Worm (Caenorhabditis elegans) whole organism, late embryonic: ENCODE data around the gene R03H10.6.
A peak's percentile ranks its signal among the peaks of the same experiment; 100 is the strongest.

Experiments used
- C08G9.2 ChIP-seq: sonication (generic microtip); optimal IDR thresholded peaks from 2 replicates; lab custom pipeline; 2016; ENCODE audit warnings: mild to moderate bottlenecking, missing genetic modification characterization, moderate library complexity, missing compliant biosample characterization
- F13H6.1 ChIP-seq: sonication (generic microtip); optimal IDR thresholded peaks from 2 replicates; lab custom pipeline; 2016; ENCODE audit warnings: missing genetic modification characterization, missing compliant biosample characterization
- K02D7.2 ChIP-seq: sonication (generic microtip); optimal IDR thresholded peaks from 2 replicates; lab custom pipeline; 2017; ENCODE audit warnings: mild to moderate bottlenecking, missing genetic modification characterization, missing compliant biosample characterization
- ceh-14 ChIP-seq: sonication (generic microtip); optimal IDR thresholded peaks from 2 replicates; lab custom pipeline; 2016; ENCODE audit warnings: missing genotype, missing genetic modification characterization, missing compliant biosample characterization
- ceh-18 ChIP-seq: sonication (generic microtip); optimal IDR thresholded peaks from 2 replicates; lab custom pipeline; 2016; ENCODE audit warnings: missing genetic modification characterization, missing compliant biosample characterization
- ceh-31 ChIP-seq: sonication (generic microtip); optimal IDR thresholded peaks from 2 replicates; lab custom pipeline; 2016; ENCODE audit warnings: missing genetic modification characterization, missing compliant biosample characterization
- ceh-34 ChIP-seq: sonication (generic microtip); optimal IDR thresholded peaks from 2 replicates; lab custom pipeline; 2016; ENCODE audit warnings: mild to moderate bottlenecking, missing genetic modification characterization, missing compliant biosample characterization
- ceh-45 ChIP-seq: fragments of 200-800 bp; sonication (Bioruptor generic); IDR thresholded peaks from 2 replicates; pipeline ENCODE4 v1.3.6; 2022; ENCODE audit warnings: missing genetic modification reagents, missing genetic modification characterization, missing compliant biosample characterization
- ceh-48 ChIP-seq: sonication (generic microtip); optimal IDR thresholded peaks from 2 replicates; lab custom pipeline; 2016; ENCODE audit warnings: missing genetic modification characterization, inconsistent platforms, missing compliant biosample characterization
- ceh-9 ChIP-seq: sonication (generic microtip); optimal IDR thresholded peaks from 2 replicates; lab custom pipeline; 2016; ENCODE audit warnings: mild to moderate bottlenecking, missing genetic modification characterization, inconsistent platforms, missing compliant biosample characterization
- dve-1 ChIP-seq: sonication (generic microtip); optimal IDR thresholded peaks from 2 replicates; lab custom pipeline; 2017; ENCODE audit warnings: antibody characterized with exemption, mild to moderate bottlenecking, missing genetic modification characterization, missing compliant biosample characterization
- elt-2 ChIP-seq: sonication (generic microtip); optimal IDR thresholded peaks from 2 replicates; lab custom pipeline; 2016; ENCODE audit warnings: missing genetic modification reagents, missing genetic modification characterization, missing compliant biosample characterization
- elt-4 ChIP-seq: sonication (generic microtip); optimal IDR thresholded peaks from 2 replicates; lab custom pipeline; 2016; ENCODE audit warnings: missing genetic modification characterization, missing compliant biosample characterization
- eyg-1 ChIP-seq: sonication (generic microtip); optimal IDR thresholded peaks from 2 replicates; lab custom pipeline; 2016; ENCODE audit warnings: missing genotype, missing genetic modification characterization, missing compliant biosample characterization
- fkh-6 ChIP-seq: sonication (generic microtip); optimal IDR thresholded peaks from 2 replicates; lab custom pipeline; 2016; ENCODE audit warnings: missing genetic modification characterization, missing compliant biosample characterization
- gmeb-2 ChIP-seq: sonication (generic microtip); optimal IDR thresholded peaks from 2 replicates; lab custom pipeline; 2016; ENCODE audit warnings: missing genetic modification characterization, inconsistent platforms, missing compliant biosample characterization
- hlh-30 ChIP-seq: sonication (generic microtip); optimal IDR thresholded peaks from 2 replicates; lab custom pipeline; 2017; ENCODE audit warnings: antibody characterized with exemption, missing genetic modification characterization, missing compliant biosample characterization; ENCODE audit not compliant: insufficient read depth
- hlh-6 ChIP-seq: sonication (generic microtip); optimal IDR thresholded peaks from 2 replicates; lab custom pipeline; 2016; ENCODE audit warnings: missing genotype, missing genetic modification characterization, missing compliant biosample characterization
- hlh-8 ChIP-seq: sonication (generic microtip); optimal IDR thresholded peaks from 2 replicates; lab custom pipeline; 2016; ENCODE audit warnings: missing genotype, missing genetic modification characterization, missing compliant biosample characterization
- lim-6 ChIP-seq: sonication (generic microtip); optimal IDR thresholded peaks from 2 replicates; lab custom pipeline; 2016; ENCODE audit warnings: missing genetic modification characterization, missing compliant biosample characterization
- lin-11 ChIP-seq: fragments of 200-800 bp; sonication (Bioruptor generic); optimal IDR thresholded peaks from 2 replicates; lab custom pipeline; 2018; ENCODE audit warnings: mild to moderate bottlenecking, missing genetic modification characterization, missing compliant biosample characterization
- nfya-1 ChIP-seq: sonication (generic microtip); optimal IDR thresholded peaks from 2 replicates; lab custom pipeline; 2017; ENCODE audit warnings: missing genetic modification characterization, mild to moderate bottlenecking, missing compliant biosample characterization, antibody characterized with exemption, moderate library complexity
- npax-4 ChIP-seq: sonication (generic microtip); optimal IDR thresholded peaks from 2 replicates; lab custom pipeline; 2016; ENCODE audit warnings: missing genetic modification characterization, missing compliant biosample characterization
- pag-3 ChIP-seq: sonication (generic microtip); optimal IDR thresholded peaks from 2 replicates; lab custom pipeline; 2016; ENCODE audit warnings: missing compliant biosample characterization, missing genetic modification characterization, borderline replicate concordance
- pat-9 ChIP-seq: fragments of 200-800 bp; sonication (Bioruptor generic); optimal IDR thresholded peaks from 2 replicates; lab custom pipeline; 2018; ENCODE audit warnings: mild to moderate bottlenecking, missing genetic modification characterization, moderate library complexity, missing compliant biosample characterization
- pha-2 ChIP-seq: sonication (generic microtip); optimal IDR thresholded peaks from 2 replicates; lab custom pipeline; 2017; ENCODE audit warnings: mild to moderate bottlenecking, missing genetic modification characterization, missing compliant biosample characterization
- pha-4 ChIP-seq: fragments of 150-350 bp; optimal IDR thresholded peaks from 2 replicates; lab custom pipeline; 2018; ENCODE audit warnings: missing biosample characterization, missing genetic modification reagents, missing genetic modification characterization
- pqm-1 ChIP-seq: sonication (generic microtip); optimal IDR thresholded peaks from 2 replicates; lab custom pipeline; 2016; ENCODE audit warnings: missing genetic modification characterization, missing compliant biosample characterization
- ref-2 ChIP-seq: sonication (generic microtip); optimal IDR thresholded peaks from 2 replicates; lab custom pipeline; 2016; ENCODE audit warnings: missing genetic modification characterization, missing compliant biosample characterization
- rnt-1 ChIP-seq: sonication (generic microtip); optimal IDR thresholded peaks from 2 replicates; lab custom pipeline; 2016; ENCODE audit warnings: missing genetic modification characterization, missing compliant biosample characterization
- sdc-2 ChIP-seq: sonication (generic microtip); optimal IDR thresholded peaks from 2 replicates; lab custom pipeline; 2016; ENCODE audit warnings: missing genotype, missing genetic modification characterization, missing compliant biosample characterization
- tbx-2 ChIP-seq: sonication (generic microtip); optimal IDR thresholded peaks from 2 replicates; lab custom pipeline; 2016; ENCODE audit warnings: missing genetic modification characterization, missing compliant biosample characterization
- tbx-7 ChIP-seq: sonication (generic microtip); optimal IDR thresholded peaks from 2 replicates; lab custom pipeline; 2016; ENCODE audit warnings: missing genotype, missing genetic modification characterization, missing compliant biosample characterization
- unc-42 ChIP-seq: sonication (generic microtip); optimal IDR thresholded peaks from 2 replicates; lab custom pipeline; 2016; ENCODE audit warnings: missing genotype, missing genetic modification characterization, missing compliant biosample characterization
- unc-55 ChIP-seq: sonication (generic microtip); optimal IDR thresholded peaks from 2 replicates; lab custom pipeline; 2017; ENCODE audit warnings: missing biosample characterization, missing genetic modification reagents, missing genetic modification characterization
- unc-86 ChIP-seq: sonication (generic microtip); optimal IDR thresholded peaks from 2 replicates; lab custom pipeline; 2016; ENCODE audit warnings: missing genetic modification characterization, missing compliant biosample characterization
- zip-5 ChIP-seq: sonication (generic microtip); optimal IDR thresholded peaks from 2 replicates; lab custom pipeline; 2016; ENCODE audit warnings: missing genetic modification characterization, missing compliant biosample characterization

Gene R03H10.6

ce11 chrII:4183979-4184378 lies 10.7 kb upstream of the R03H10.6 start:
- TF ChIP-seq unc-86 (no peak), hlh-8 (tag; lab: Kevin White, UChicago) (no peak), ceh-34 (tag; lab: Kevin White, UChicago) (peak; percentile 33), pha-4 (tag; lab: Kevin White, UChicago) (no peak), tbx-7 (tag; lab: Kevin White, UChicago) (no peak), tbx-2 (tag; lab: Kevin White, UChicago) (peak; percentile 26), fkh-6 (tag; lab: Kevin White, UChicago) (no peak), pqm-1 (tag; lab: Kevin White, UChicago) (no peak), dve-1 (no peak), hlh-6 (tag; lab: Kevin White, UChicago) (no peak), C08G9.2 (tag; lab: Kevin White, UChicago) (no peak), zip-5 (tag; lab: Kevin White, UChicago) (no peak), hlh-30 (no peak), nfya-1 (tag; lab: Kevin White, UChicago) (peak; percentile 1), ceh-45 (GFP tag; lab: Robert Waterston, UW) (no peak), ceh-18 (tag; lab: Kevin White, UChicago) (peak; percentile 81), K02D7.2 (tag; lab: Kevin White, UChicago) (no peak), pha-2 (tag; lab: Kevin White, UChicago) (no peak), npax-4 (tag; lab: Kevin White, UChicago) (no peak), unc-55 (GFP tag; lab: Kevin White, UChicago) (peak; percentile 55), rnt-1 (tag; lab: Kevin White, UChicago) (peak; percentile 78)

ce11 chrII:4182364-4182763 lies 9.1 kb upstream of the R03H10.6 start, which contains the start of gene R03H10.11:
R03H10.11 (plus strand) TSS chrII:4182664.
- no peak for TF ChIP-seq ceh-14 (tag; lab: Kevin White, UChicago)
- no peak for TF ChIP-seq rnt-1 (tag; lab: Kevin White, UChicago)
- TF ChIP-seq unc-55 (GFP tag; lab: Kevin White, UChicago), result no peak
- TF ChIP-seq lin-11 (tag; lab: Kevin White, UChicago), result no peak
- no peak for TF ChIP-seq gmeb-2 (tag; lab: Kevin White, UChicago)
- TF ChIP-seq, all 69 proteins: peak for 0

- TF ChIP-seq rnt-1 (tag; lab: Kevin White, UChicago) (no peak), unc-42 (tag; lab: Kevin White, UChicago) (no peak)
Measured at ce11 chrII:4179897-4180296, 6.6 kb upstream of the R03H10.6 start, which contains the start of gene R03H10.1. R03H10.1 (plus strand) TSS chrII:4180248.

ce11 chrII:4178838-4179237 lies 5.5 kb upstream of the R03H10.6 start, which contains the start of gene R03H10.7:
R03H10.7 (minus strand) TSS chrII:4178938.
- no peak for TF ChIP-seq elt-4 (tag; lab: Kevin White, UChicago)
- no peak for TF ChIP-seq F13H6.1 (tag; lab: Kevin White, UChicago)

- TF ChIP-seq pag-3 (tag; lab: Kevin White, UChicago) (no peak), ceh-14 (tag; lab: Kevin White, UChicago) (no peak), ceh-34 (tag; lab: Kevin White, UChicago) (no peak), sdc-2 (tag; lab: Kevin White, UChicago) (no peak), ceh-9 (tag; lab: Kevin White, UChicago) (no peak), elt-2 (tag; lab: Kevin White, UChicago) (no peak), eyg-1 (tag; lab: Kevin White, UChicago) (no peak), pat-9 (tag; lab: Kevin White, UChicago) (no peak), ceh-31 (tag; lab: Kevin White, UChicago) (no peak), dve-1 (no peak), ref-2 (tag; lab: Kevin White, UChicago) (no peak), C08G9.2 (tag; lab: Kevin White, UChicago) (no peak), ceh-48 (tag; lab: Kevin White, UChicago) (no peak), lim-6 (tag; lab: Kevin White, UChicago) (no peak)
Measured at ce11 chrII:4173842-4174241, 544 bp upstream of the R03H10.6 start.
